Worm (Caenorhabditis elegans) whole organism, L4 larva: ENCODE data around the gene Y38C1AA.1.

Source experiments
- F10B5.3 ChIP-seq: sonication (generic microtip); optimal IDR thresholded peaks from 2 replicates; lab custom pipeline; 2016; ENCODE audit warnings: mild to moderate bottlenecking, missing genetic modification characterization, missing compliant biosample characterization
- F37D6.2 ChIP-seq: sonication (generic microtip); optimal IDR thresholded peaks from 2 replicates; lab custom pipeline; 2016; ENCODE audit warnings: mild to moderate bottlenecking, missing genetic modification characterization, missing compliant biosample characterization
- F44E2.7 ChIP-seq: fragments of 200-800 bp; sonication (Bioruptor generic); IDR thresholded peaks from 2 replicates; pipeline ENCODE4 v2.1.2; 2022; ENCODE audit warnings: missing genetic modification characterization, missing compliant biosample characterization
- T26A8.4 ChIP-seq: fragments of 200-800 bp; sonication (Bioruptor generic); IDR thresholded peaks from 2 replicates; pipeline ENCODE4 v1.3.6; 2022; ENCODE audit warnings: missing genetic modification characterization, missing compliant biosample characterization
- Y5F2A.4 ChIP-seq: fragments of 200-800 bp; sonication (Bioruptor generic); optimal IDR thresholded peaks from 2 replicates; lab custom pipeline; 2018; ENCODE audit warnings: mild to moderate bottlenecking, missing genetic modification characterization, missing compliant biosample characterization
- aly-2 ChIP-seq: sonication (generic microtip); optimal IDR thresholded peaks from 2 replicates; lab custom pipeline; 2018; ENCODE audit warnings: missing biosample characterization, missing genetic modification characterization
- arid-1 ChIP-seq: fragments of 200-800 bp; sonication (Bioruptor generic); conservative IDR thresholded peaks from 2 replicates; pipeline ENCODE4 v1.3.6; 2022; ENCODE audit warnings: missing genetic modification reagents, missing genetic modification characterization, missing compliant biosample characterization
- ceh-28 ChIP-seq: fragments of 150-350 bp; optimal IDR thresholded peaks from 2 replicates; lab custom pipeline; 2014; ENCODE audit warnings: missing biosample characterization, missing genetic modification reagents, missing genetic modification characterization
- ceh-44 ChIP-seq: fragments of 200-800 bp; sonication (Bioruptor generic); IDR thresholded peaks from 2 replicates; pipeline ENCODE4 v1.3.6; 2022; ENCODE audit warnings: missing genetic modification reagents, missing genetic modification characterization, missing compliant biosample characterization
- ceh-82 ChIP-seq: sonication (generic microtip); optimal IDR thresholded peaks from 2 replicates; lab custom pipeline; 2017; ENCODE audit warnings: missing biosample characterization, missing genetic modification characterization
- ces-1 ChIP-seq: fragments of 150-350 bp; sonication (generic microtip); optimal IDR thresholded peaks from 4 replicates; lab custom pipeline; 2014; ENCODE audit warnings: missing biosample characterization, missing genetic modification reagents, missing genetic modification characterization
- cey-2 ChIP-seq: sonication (generic microtip); optimal IDR thresholded peaks from 3 replicates; lab custom pipeline; 2017; ENCODE audit warnings: missing genetic modification characterization, mild to moderate bottlenecking, missing compliant biosample characterization, antibody characterized with exemption, borderline replicate concordance; ENCODE audit not compliant: insufficient read depth
- dmd-8 ChIP-seq: fragments of 200-800 bp; sonication (Bioruptor generic); IDR thresholded peaks from 2 replicates; pipeline ENCODE4 v1.3.6; 2022; ENCODE audit warnings: missing genetic modification characterization, missing compliant biosample characterization
- dpl-1 ChIP-seq: fragments of 150-350 bp; optimal IDR thresholded peaks from 2 replicates; lab custom pipeline; 2014; ENCODE audit warnings: missing biosample characterization, missing genetic modification reagents, missing genetic modification characterization
- dve-1 ChIP-seq: sonication (generic microtip); optimal IDR thresholded peaks from 2 replicates; lab custom pipeline; 2017; ENCODE audit warnings: antibody characterized with exemption, mild to moderate bottlenecking, missing genetic modification characterization, missing compliant biosample characterization; ENCODE audit not compliant: insufficient read depth
- fkh-10 ChIP-seq: fragments of 150-350 bp; optimal IDR thresholded peaks from 2 replicates; lab custom pipeline; 2014; ENCODE audit warnings: missing biosample characterization, missing genetic modification reagents, missing genetic modification characterization
- hlh-30 ChIP-seq: sonication (generic microtip); optimal IDR thresholded peaks from 2 replicates; lab custom pipeline; 2017; ENCODE audit warnings: antibody characterized with exemption, mild to moderate bottlenecking, missing genetic modification characterization, missing compliant biosample characterization; ENCODE audit not compliant: insufficient read depth
- hmg-1.1 ChIP-seq: fragments of 200-800 bp; sonication (Bioruptor generic); IDR thresholded peaks from 2 replicates; pipeline ENCODE4 v1.3.6; 2022; ENCODE audit warnings: missing genetic modification reagents, missing genetic modification characterization, missing compliant biosample characterization
- lim-7 ChIP-seq: fragments of 200-800 bp; sonication (Bioruptor generic); IDR thresholded peaks from 2 replicates; pipeline ENCODE4 v1.3.6; 2022; ENCODE audit warnings: missing genetic modification characterization, missing compliant biosample characterization
- lin-1 ChIP-seq: fragments of 200-800 bp; sonication (Bioruptor generic); IDR thresholded peaks from 2 replicates; pipeline ENCODE4 v1.3.6; 2022; ENCODE audit warnings: missing genetic modification reagents, missing genetic modification characterization, missing compliant biosample characterization
- lin-38 ChIP-seq: fragments of 200-800 bp; sonication (Bioruptor generic); IDR thresholded peaks from 2 replicates; pipeline ENCODE4 v1.3.6; 2022; ENCODE audit warnings: missing genetic modification reagents, missing genetic modification characterization, missing compliant biosample characterization
- lir-3 ChIP-seq: sonication (generic microtip); optimal IDR thresholded peaks from 2 replicates; lab custom pipeline; 2016; ENCODE audit warnings: mild to moderate bottlenecking, missing genetic modification characterization, missing compliant biosample characterization
- lsy-2 ChIP-seq, 2 experiments: fragments of 150-350 bp in 1 of 2; sonication (generic microtip) in 1 of 2; optimal IDR thresholded peaks; 2 replicates each; lab custom pipeline; 2014 to 2017; ENCODE audit warnings: missing biosample characterization in 2 of 2, missing genetic modification characterization in 2 of 2
- mep-1 ChIP-seq: fragments of 150-350 bp; sonication (generic microtip); optimal IDR thresholded peaks from 3 replicates; lab custom pipeline; 2014; ENCODE audit warnings: missing biosample characterization, missing genetic modification characterization
- mes-2 ChIP-seq: sonication (generic microtip); optimal IDR thresholded peaks from 2 replicates; lab custom pipeline; 2016; ENCODE audit warnings: missing genotype, mild to moderate bottlenecking, missing genetic modification characterization, missing compliant biosample characterization; ENCODE audit not compliant: poor library complexity, severe bottlenecking
- mxl-2 ChIP-seq: fragments of 200-800 bp; sonication (Bioruptor generic); conservative IDR thresholded peaks from 2 replicates; pipeline ENCODE4 v1.3.6; 2022; ENCODE audit warnings: missing genetic modification reagents, missing genetic modification characterization, missing compliant biosample characterization
- nhr-111 ChIP-seq: fragments of 200-800 bp; sonication (Bioruptor generic); optimal IDR thresholded peaks from 2 replicates; lab custom pipeline; 2018; ENCODE audit warnings: mild to moderate bottlenecking, missing genetic modification characterization, missing compliant biosample characterization
- nhr-25 ChIP-seq: sonication (generic microtip); optimal IDR thresholded peaks from 2 replicates; lab custom pipeline; 2017; ENCODE audit warnings: missing genetic modification characterization, mild to moderate bottlenecking, missing compliant biosample characterization, antibody characterized with exemption, moderate library complexity, borderline replicate concordance; ENCODE audit not compliant: insufficient read depth
- nhr-28 ChIP-seq: fragments of 150-350 bp; optimal IDR thresholded peaks from 2 replicates; lab custom pipeline; 2014; ENCODE audit warnings: missing biosample characterization, missing genetic modification characterization
- pha-4 ChIP-seq, 2 experiments: fragments of 150-350 bp in 1 of 2; fragments of 200-800 bp in 1 of 2; sonication (Bioruptor generic) in 1 of 2; IDR thresholded peaks in 1 of 2; optimal IDR thresholded peaks in 1 of 2; 2 replicates each; pipeline versions ENCODE4 v1.3.6 to Lab custom; 2014 to 2022; ENCODE audit warnings: missing genetic modification characterization in 2 of 2, missing genetic modification reagents in 2 of 2, missing biosample characterization in 1 of 2, missing compliant biosample characterization in 1 of 2
- pqm-1 ChIP-seq: sonication (generic microtip); optimal IDR thresholded peaks from 2 replicates; lab custom pipeline; 2017; ENCODE audit warnings: missing biosample characterization, missing genetic modification characterization
- sdz-12 ChIP-seq: fragments of 200-800 bp; sonication (Bioruptor generic); optimal IDR thresholded peaks from 2 replicates; lab custom pipeline; 2018; ENCODE audit warnings: mild to moderate bottlenecking, missing genetic modification characterization, missing compliant biosample characterization
- snpc-4 ChIP-seq: fragments of 150-350 bp; optimal IDR thresholded peaks from 2 replicates; lab custom pipeline; 2014; ENCODE audit warnings: missing biosample characterization, missing genetic modification characterization
- spr-1 ChIP-seq: sonication (generic microtip); optimal IDR thresholded peaks from 2 replicates; lab custom pipeline; 2016; ENCODE audit warnings: mild to moderate bottlenecking, missing genetic modification characterization, missing compliant biosample characterization
- tra-1 ChIP-seq: fragments of 200-800 bp; sonication (Bioruptor generic); IDR thresholded peaks from 2 replicates; pipeline ENCODE4 v1.3.6; 2022; ENCODE audit warnings: missing genetic modification reagents, missing genetic modification characterization, missing compliant biosample characterization
- unc-130 ChIP-seq: sonication (generic microtip); optimal IDR thresholded peaks from 2 replicates; lab custom pipeline; 2016; ENCODE audit warnings: missing genetic modification reagents, missing genetic modification characterization, missing compliant biosample characterization
- zag-1 ChIP-seq: fragments of 150-350 bp; optimal IDR thresholded peaks from 2 replicates; lab custom pipeline; 2014; ENCODE audit warnings: missing biosample characterization, missing genetic modification characterization
- zip-2 ChIP-seq: fragments of 150-350 bp; optimal IDR thresholded peaks from 2 replicates; lab custom pipeline; 2014; ENCODE audit warnings: missing biosample characterization, missing genetic modification characterization
- ztf-7 ChIP-seq: fragments of 150-350 bp; optimal IDR thresholded peaks from 2 replicates; lab custom pipeline; 2014; ENCODE audit warnings: missing biosample characterization, missing genetic modification characterization

The Y38C1AA.1 gene

ce11 chrIV:259142-259541 lies 51.2 kb downstream of the Y38C1AA.1 start, which contains the start of gene dpy-9:
Gene dpy-9, minus strand, starts transcription at chrIV:259204.
- TF ChIP-seq zip-2 (tag; lab: Kevin White, UChicago) (no peak), cey-2 (no peak), ceh-44 (GFP tag; lab: Robert Waterston, UW) (no peak), tra-1 (GFP tag; lab: Robert Waterston, UW) (no peak), lir-3 (tag; lab: Kevin White, UChicago) (no peak), dpl-1 (no peak), ceh-28 (tag; lab: Kevin White, UChicago) (no peak), aly-2 (tag; lab: Kevin White, UChicago) (no peak), lim-7 (GFP tag; lab: Robert Waterston, UW) (no peak), zag-1 (no peak), lsy-2 (tag; optimal IDR thresholded peaks at IDR 0.05; lab: Kevin White, UChicago) (no peak), snpc-4 (tag; lab: Kevin White, UChicago) (no peak), hmg-1.1 (GFP tag; lab: Robert Waterston, UW) (no peak), pha-4 (GFP tag; IDR thresholded peaks at IDR 0.05; lab: Robert Waterston, UW) (no peak), pha-4 (tag; optimal IDR thresholded peaks at IDR 0.05; lab: Kevin White, UChicago) (no peak), spr-1 (tag; lab: Kevin White, UChicago) (no peak), ztf-7 (tag; lab: Kevin White, UChicago) (no peak), F44E2.7 (no peak), pqm-1 (tag; lab: Kevin White, UChicago) (no peak)

ce11 chrIV:261607-262006 lies 53.6 kb downstream of the Y38C1AA.1 start, which contains the start of gene pqbp-1.1:
Gene pqbp-1.1, minus strand, starts transcription at chrIV:261683.
- TF ChIP-seq fkh-10 (peak; percentile 13), mep-1 (tag; lab: Kevin White, UChicago) (peak; percentile 79), lin-38 (GFP tag; lab: Robert Waterston, UW) (peak; percentile 94), hmg-1.1 (GFP tag; lab: Robert Waterston, UW) (0 out of 2 replicates have a peak, but pooled peaks have one; percentile 26), nhr-25 (tag; lab: Kevin White, UChicago) (peak; percentile 5), lin-1 (GFP tag; lab: Robert Waterston, UW) (no peak), dve-1 (tag; lab: Kevin White, UChicago) (peak; percentile 50), dpl-1 (peak; percentile 90), hlh-30 (tag; lab: Kevin White, UChicago) (peak; percentile 47), lsy-2 (tag; optimal IDR thresholded peaks at IDR 0.05; lab: Kevin White, UChicago) (peak in 1 of 2 experiments; percentile 76), ztf-7 (tag; lab: Kevin White, UChicago) (no peak), nhr-111 (GFP tag; lab: Kevin White, UChicago) (no peak), mes-2 (tag; lab: Kevin White, UChicago) (peak; percentile 49), pqm-1 (tag; lab: Kevin White, UChicago) (no peak), nhr-28 (tag; lab: Kevin White, UChicago) (peak; percentile 36), ces-1 (GFP tag; lab: Kevin White, UChicago) (peak; percentile 61)

ce11 chrIV:262460-262859 lies 54.5 kb downstream of the Y38C1AA.1 start:
- TF ChIP-seq hmg-1.1 (GFP tag; lab: Robert Waterston, UW) (no peak), F10B5.3 (tag; lab: Kevin White, UChicago) (no peak), ceh-82 (tag; lab: Kevin White, UChicago) (no peak), arid-1 (no peak), aly-2 (tag; lab: Kevin White, UChicago) (no peak), dmd-8 (GFP tag; lab: Robert Waterston, UW) (no peak), ztf-7 (tag; lab: Kevin White, UChicago) (no peak), ces-1 (GFP tag; lab: Kevin White, UChicago) (no peak), Y5F2A.4 (GFP tag; lab: Kevin White, UChicago) (no peak), F37D6.2 (tag; lab: Kevin White, UChicago) (no peak), unc-130 (GFP tag; lab: Kevin White, UChicago) (no peak), sdz-12 (GFP tag; lab: Kevin White, UChicago) (no peak), T26A8.4 (GFP tag; lab: Robert Waterston, UW) (no peak), mxl-2 (GFP tag; lab: Robert Waterston, UW) (no peak)
